Worm (Caenorhabditis elegans) whole organism, L4/young adult: ENCODE data around the gene F11C1.1.

Source experiments
- W03F9.2 ChIP-seq: fragments of 150-350 bp; optimal IDR thresholded peaks from 2 replicates; lab custom pipeline; 2014; ENCODE audit warnings: missing biosample characterization, missing genetic modification characterization
- dao-5 ChIP-seq: sonication (generic microtip); optimal IDR thresholded peaks from 2 replicates; lab custom pipeline; 2016; ENCODE audit warnings: missing genotype, missing genetic modification characterization, moderate library complexity, missing compliant biosample characterization
- him-1 ChIP-seq: sonication (generic microtip); optimal IDR thresholded peaks from 2 replicates; lab custom pipeline; 2016; ENCODE audit warnings: missing genotype, missing genetic modification reagents, missing genetic modification characterization, missing compliant biosample characterization

The F11C1.1 gene

ce11 chrX:13006734-13007133 lies 16.4 kb upstream of the F11C1.1 start:
- no peak for TF ChIP-seq W03F9.2 (tag; lab: Kevin White, UChicago)
- no peak for TF ChIP-seq him-1 (tag; lab: Kevin White, UChicago)
- no peak for TF ChIP-seq dao-5

DNA sequence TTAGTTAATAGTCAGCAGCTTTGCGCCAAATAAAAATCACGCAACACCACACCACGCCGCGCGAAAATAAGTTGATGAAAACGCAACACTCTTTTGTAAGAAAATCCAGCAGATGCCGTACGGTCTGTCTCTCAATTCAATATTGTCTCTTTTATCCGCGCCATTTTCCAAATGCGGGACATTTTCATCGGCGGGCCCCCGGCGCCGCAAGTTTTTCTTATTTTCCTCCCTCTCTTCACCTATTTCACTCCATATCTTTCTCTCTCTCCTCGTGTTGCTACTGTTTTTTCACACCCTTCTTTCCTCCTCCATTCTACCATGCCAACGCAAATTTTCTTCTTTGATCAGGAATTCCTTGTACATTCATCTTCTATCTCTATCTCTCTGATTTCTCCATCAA lies 15.9 kb upstream of the F11C1.1 start:
- no peak for TF ChIP-seq dao-5

- TF ChIP-seq him-1 (tag; lab: Kevin White, UChicago): no peak
- TF ChIP-seq dao-5: no peak
- no peak for TF ChIP-seq W03F9.2 (tag; lab: Kevin White, UChicago)
These were observed 15.4 kb upstream of the F11C1.1 start for ce11 chrX:13005730-13006129.

DNA sequence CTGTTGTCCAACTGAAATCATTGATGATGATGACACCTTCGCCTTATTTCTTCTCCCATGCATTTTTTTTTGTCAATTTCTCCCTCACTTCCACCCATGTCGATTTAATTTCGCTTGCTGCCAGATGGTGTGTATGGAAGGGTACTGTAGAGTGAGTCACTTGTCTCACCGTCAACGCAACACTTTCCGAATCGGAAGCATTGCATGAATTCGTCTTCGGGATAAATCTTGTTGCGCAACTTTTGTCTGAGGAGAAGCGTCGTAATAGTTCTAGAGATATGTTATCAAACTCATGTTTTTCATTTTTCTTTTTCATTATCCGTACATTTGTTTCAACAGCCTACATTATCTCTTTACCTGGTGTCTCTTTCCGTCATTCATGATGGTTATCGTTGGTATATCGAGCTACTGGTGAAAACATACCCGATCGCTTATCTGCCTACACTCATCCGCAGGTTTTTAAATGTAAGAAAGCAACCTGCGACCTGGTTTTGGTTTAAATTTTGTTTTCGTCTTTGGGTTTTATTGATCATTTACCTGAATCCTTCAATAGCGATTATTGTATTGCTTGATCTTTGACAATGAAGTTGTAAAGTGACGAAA lies 14.2 kb upstream of the F11C1.1 start:
- TF ChIP-seq dao-5 (no peak), W03F9.2 (tag; lab: Kevin White, UChicago) (no peak), him-1 (tag; lab: Kevin White, UChicago) (no peak)

- TF ChIP-seq W03F9.2 (tag; lab: Kevin White, UChicago) (no peak), dao-5 (no peak), him-1 (tag; lab: Kevin White, UChicago) (no peak)
These were observed 12.7 kb upstream of the F11C1.1 start for ce11 chrX:13003092-13003491.

DNA sequence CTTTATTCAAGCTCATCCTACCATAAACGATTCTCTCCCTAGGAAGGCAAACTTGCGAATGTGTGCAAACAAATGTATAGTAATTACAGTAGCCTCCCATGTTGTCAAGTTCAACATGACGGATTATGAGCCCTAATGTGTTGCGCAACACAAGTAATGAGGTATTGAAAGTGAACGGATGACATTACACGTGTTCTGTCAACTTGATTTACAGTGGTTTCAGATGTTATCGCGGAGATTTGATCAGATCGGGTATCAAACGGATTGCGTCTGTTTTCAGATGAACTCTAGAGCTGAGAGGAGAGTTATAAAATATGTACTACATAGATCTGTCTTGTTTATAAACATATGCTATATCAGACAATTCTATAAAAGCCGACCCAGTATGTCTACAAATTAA lies 11.9 kb upstream of the F11C1.1 start:
- TF ChIP-seq him-1 (tag; lab: Kevin White, UChicago) (no peak), W03F9.2 (tag; lab: Kevin White, UChicago) (no peak), dao-5 (no peak)

ce11 chrX:13000837-13001236 lies 10.5 kb upstream of the F11C1.1 start:
- no peak for TF ChIP-seq W03F9.2 (tag; lab: Kevin White, UChicago)
- TF ChIP-seq dao-5: no peak
- no peak for TF ChIP-seq him-1 (tag; lab: Kevin White, UChicago)

DNA sequence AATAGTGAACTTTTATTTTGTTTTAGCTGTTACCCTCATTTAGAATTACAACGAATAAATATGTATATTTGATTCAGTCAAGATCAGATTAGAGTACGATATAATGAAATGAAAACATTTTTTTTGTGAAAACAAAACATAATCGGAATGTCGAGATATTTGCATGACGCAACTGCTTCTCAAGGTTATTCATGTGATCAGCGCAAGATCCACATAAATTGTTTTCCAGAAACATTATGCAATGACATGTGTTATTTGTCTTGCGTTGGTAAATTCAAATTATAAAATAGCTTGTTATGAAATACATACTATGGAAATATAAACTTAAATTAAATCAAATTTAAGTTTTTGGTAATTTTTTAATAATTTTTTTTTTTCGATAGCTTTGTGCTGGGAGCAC lies 9.2 kb upstream of the F11C1.1 start:
- no peak for TF ChIP-seq W03F9.2 (tag; lab: Kevin White, UChicago)
- no peak for TF ChIP-seq dao-5
- TF ChIP-seq him-1 (tag; lab: Kevin White, UChicago): no peak

DNA sequence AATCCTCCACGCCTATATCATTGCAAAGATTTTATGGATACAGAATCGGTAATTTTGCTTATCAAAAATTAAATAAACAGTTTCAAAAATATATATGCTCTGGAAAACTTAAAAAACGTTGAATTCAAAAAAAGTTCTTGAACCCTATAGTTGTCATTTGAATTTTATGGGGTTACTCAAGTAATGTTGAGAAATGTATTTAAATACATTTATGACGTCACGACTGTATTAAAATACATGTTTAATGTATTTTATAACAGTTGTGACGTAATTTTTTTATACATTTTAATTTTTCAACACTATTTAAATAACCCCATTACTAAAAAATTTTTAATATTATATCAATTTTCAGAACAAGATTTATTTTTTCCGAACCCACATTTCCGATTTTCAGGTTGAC lies 5.8 kb upstream of the F11C1.1 start:
- no peak for TF ChIP-seq W03F9.2 (tag; lab: Kevin White, UChicago)
- no peak for TF ChIP-seq him-1 (tag; lab: Kevin White, UChicago)
- no peak for TF ChIP-seq dao-5

DNA sequence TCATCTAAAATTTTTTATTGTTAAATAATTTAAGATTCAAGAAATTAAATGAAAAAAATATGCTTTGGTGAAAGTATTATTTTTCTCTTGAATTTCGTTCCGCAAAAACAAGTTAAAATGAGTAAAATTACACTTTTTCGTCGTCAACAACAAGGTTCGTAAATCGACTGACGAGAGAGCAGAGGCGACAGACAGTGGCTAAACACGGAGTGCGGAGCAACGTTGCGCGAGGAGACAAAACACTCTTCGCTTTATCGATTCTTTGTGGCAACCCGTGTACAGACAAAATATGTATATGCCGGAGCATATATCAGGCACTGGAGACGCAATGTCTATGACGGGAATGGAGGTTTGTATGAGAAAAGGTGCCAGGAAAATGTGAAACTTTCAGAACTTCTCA lies 1.2 kb downstream of the F11C1.1 start, which contains the start of gene F11C1.7:
TSS of gene F11C1.7 (plus strand) at position 140 of the 400 bp plus-strand sequence.
- no peak for TF ChIP-seq W03F9.2 (tag; lab: Kevin White, UChicago)
- TF ChIP-seq him-1 (tag; lab: Kevin White, UChicago): no peak
- TF ChIP-seq dao-5: no peak

DNA sequence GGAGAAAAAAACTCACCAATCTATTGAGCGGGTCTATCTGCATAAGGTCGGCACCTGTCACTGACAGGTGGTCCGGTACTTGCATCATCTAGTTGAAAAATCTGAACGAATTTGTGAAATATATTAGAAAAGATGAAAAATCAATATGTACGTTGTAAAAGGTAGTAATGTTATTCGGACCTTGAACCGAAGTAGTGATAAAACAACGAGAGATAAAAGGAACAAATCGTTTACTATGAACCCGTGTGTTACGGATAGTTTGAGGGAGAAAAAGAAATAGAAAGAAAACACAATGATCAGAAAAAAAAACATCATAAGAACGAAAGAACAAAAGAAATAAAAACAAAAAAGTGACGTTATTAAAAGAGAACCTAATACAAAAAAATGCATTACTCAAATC lies 3.3 kb downstream of the F11C1.1 start, which contains the start of gene mff-1:
TSS of gene mff-1 (minus strand) at position 101 of the 400 bp plus-strand sequence.
- TF ChIP-seq him-1 (tag; lab: Kevin White, UChicago): no peak
- TF ChIP-seq dao-5: no peak
- no peak for TF ChIP-seq W03F9.2 (tag; lab: Kevin White, UChicago)

DNA sequence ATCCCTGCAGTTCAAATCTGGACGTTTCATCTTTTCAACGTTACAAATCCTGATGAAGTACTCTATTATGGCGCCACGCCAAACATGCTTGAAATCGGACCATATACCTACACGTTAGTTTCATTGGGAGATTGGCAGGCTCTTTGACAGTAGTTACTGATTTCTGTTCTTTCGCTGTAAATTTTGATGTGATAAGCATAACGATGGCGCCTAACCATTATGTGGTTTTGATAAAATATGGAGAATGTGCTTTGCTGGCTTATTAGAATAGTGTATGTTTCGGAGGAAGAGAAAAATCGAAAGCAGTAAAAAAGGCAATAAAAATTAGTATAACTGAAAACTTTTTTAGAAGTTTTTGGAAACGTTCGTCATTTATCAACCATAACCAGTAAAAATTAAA lies 7.7 kb downstream of the F11C1.1 start:
- no peak for TF ChIP-seq dao-5
- no peak for TF ChIP-seq him-1 (tag; lab: Kevin White, UChicago)
- TF ChIP-seq W03F9.2 (tag; lab: Kevin White, UChicago): no peak

DNA sequence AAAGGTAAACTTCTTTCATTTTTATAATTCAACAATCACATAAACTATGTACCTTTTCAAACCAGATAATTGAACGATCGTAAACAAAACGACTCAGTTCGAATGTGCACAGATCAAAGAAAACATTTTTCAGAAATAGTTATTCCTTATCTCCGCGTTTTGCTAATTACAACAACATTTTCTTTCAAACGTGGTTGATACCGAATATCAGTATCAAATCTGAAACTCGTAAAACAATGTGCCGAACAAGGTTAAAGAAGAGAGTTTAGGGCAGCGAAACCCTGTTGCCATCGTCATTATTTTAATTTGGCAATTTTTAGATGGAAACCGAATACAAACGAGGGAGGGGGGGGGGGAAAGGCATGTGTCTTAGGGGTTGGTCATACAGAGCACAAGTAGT lies 9.0 kb downstream of the F11C1.1 start, which contains the start of gene scav-4:
TSS of gene scav-4 (plus strand) at position 383 of the 400 bp plus-strand sequence.
- TF ChIP-seq him-1 (tag; lab: Kevin White, UChicago) (no peak), dao-5 (no peak), W03F9.2 (tag; lab: Kevin White, UChicago) (no peak)

DNA sequence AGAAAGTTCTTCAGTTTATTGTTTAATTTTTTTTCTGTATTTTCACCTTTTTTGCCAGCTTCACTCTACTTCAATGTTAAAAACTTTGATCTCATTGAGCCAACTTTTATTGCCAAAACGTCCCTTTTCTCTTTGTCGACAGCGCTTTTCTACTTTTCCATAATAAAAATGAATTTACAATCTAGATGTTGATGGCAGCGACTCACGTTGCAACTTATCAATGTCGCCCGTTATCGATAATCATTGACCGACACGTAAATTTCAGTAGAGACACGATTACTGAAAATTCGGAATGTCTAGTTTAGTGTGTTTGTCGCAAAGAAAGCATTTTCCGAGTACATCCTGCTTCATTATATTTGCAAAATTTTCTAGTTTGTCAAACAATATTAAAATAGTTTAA lies 10.6 kb downstream of the F11C1.1 start:
- TF ChIP-seq dao-5 (no peak), him-1 (tag; lab: Kevin White, UChicago) (no peak), W03F9.2 (tag; lab: Kevin White, UChicago) (no peak)

ce11 chrX:12978569-12978968 lies 11.8 kb downstream of the F11C1.1 start:
- no peak for TF ChIP-seq dao-5
- no peak for TF ChIP-seq W03F9.2 (tag; lab: Kevin White, UChicago)
- no peak for TF ChIP-seq him-1 (tag; lab: Kevin White, UChicago)
